Fruit fly (Drosophila melanogaster) whole organism, embryonic: ENCODE results near the gene CG9733.

ENCODE experiments used
- Abd-B ChIP-seq: fragments of 200-800 bp; sonication (Bioruptor generic); optimal IDR thresholded peaks from 2 replicates; lab custom pipeline; 2018; ENCODE audit warnings: missing biosample characterization, mild to moderate bottlenecking, missing genetic modification characterization, moderate library complexity
- Atf-2 ChIP-seq: fragments of 200-800 bp; sonication (Bioruptor generic); optimal IDR thresholded peaks from 2 replicates; lab custom pipeline; 2016; ENCODE audit warnings: missing biosample characterization, missing genetic modification characterization
- Atf3 ChIP-seq: fragments of 200-800 bp; sonication (Bioruptor generic); optimal IDR thresholded peaks from 3 replicates; lab custom pipeline; 2016; ENCODE audit warnings: missing biosample characterization, missing genetic modification characterization
- CG10366 ChIP-seq: fragments of 200-800 bp; sonication (Bioruptor generic); IDR thresholded peaks from 2 replicates; pipeline ENCODE4 v1.3.6; 2022; ENCODE audit warnings: missing biosample characterization, missing genetic modification characterization
- CG10543 ChIP-seq: fragments of 200-800 bp; sonication (Bioruptor generic); optimal IDR thresholded peaks from 3 replicates; lab custom pipeline; 2017; ENCODE audit warnings: missing biosample characterization, mild to moderate bottlenecking, missing genetic modification characterization, moderate library complexity
- CG12071 ChIP-seq: fragments of 200-800 bp; sonication (Bioruptor generic); optimal IDR thresholded peaks from 3 replicates; lab custom pipeline; 2018; ENCODE audit warnings: missing biosample characterization, mild to moderate bottlenecking, missing genetic modification characterization
- CG12155 ChIP-seq: fragments of 200-800 bp; sonication (Bioruptor generic); optimal IDR thresholded peaks from 3 replicates; lab custom pipeline; 2016; ENCODE audit warnings: missing biosample characterization, missing genetic modification characterization
- CG12299 ChIP-seq: fragments of 200-800 bp; sonication (Bioruptor generic); optimal IDR thresholded peaks from 2 replicates; lab custom pipeline; 2018; ENCODE audit warnings: missing biosample characterization, mild to moderate bottlenecking, missing genetic modification characterization
- CG14441 ChIP-seq: fragments of 200-800 bp; sonication (Bioruptor generic); IDR thresholded peaks from 2 replicates; pipeline ENCODE4 v1.3.6; 2022; ENCODE audit warnings: missing biosample characterization, missing genetic modification characterization
- CG15479 ChIP-seq: fragments of 200-800 bp; sonication (Bioruptor generic); optimal IDR thresholded peaks from 3 replicates; lab custom pipeline; 2019; ENCODE audit warnings: missing biosample characterization, mild to moderate bottlenecking, missing genetic modification characterization, moderate library complexity
- CG18764 ChIP-seq: fragments of 200-800 bp; sonication (Bioruptor generic); optimal IDR thresholded peaks from 3 replicates; lab custom pipeline; 2016; ENCODE audit warnings: missing biosample characterization, missing genetic modification characterization
- CG2116 ChIP-seq: fragments of 200-800 bp; sonication (Bioruptor generic); optimal IDR thresholded peaks from 3 replicates; lab custom pipeline; 2018; ENCODE audit warnings: missing biosample characterization, mild to moderate bottlenecking, missing genetic modification characterization
- CG2875 ChIP-seq: fragments of 200-800 bp; sonication (Bioruptor generic); optimal IDR thresholded peaks from 2 replicates; lab custom pipeline; 2017; ENCODE audit warnings: missing biosample characterization, mild to moderate bottlenecking, missing genetic modification characterization, missing genetic modification reagents
- CG30431 ChIP-seq: fragments of 200-800 bp; sonication (Bioruptor generic); optimal IDR thresholded peaks from 2 replicates; lab custom pipeline; 2017; ENCODE audit warnings: missing biosample characterization, missing genetic modification characterization
- CG3065 ChIP-seq: fragments of 200-800 bp; sonication (Bioruptor generic); optimal IDR thresholded peaks from 2 replicates; lab custom pipeline; 2016; ENCODE audit warnings: missing biosample characterization, missing genetic modification characterization
- CG31224 ChIP-seq: fragments of 200-800 bp; sonication (Bioruptor generic); IDR thresholded peaks from 2 replicates; pipeline ENCODE4 v1.3.6; 2022; ENCODE audit warnings: missing biosample characterization, missing genetic modification characterization
- CG5180 ChIP-seq: fragments of 200-800 bp; sonication (Bioruptor generic); optimal IDR thresholded peaks from 3 replicates; lab custom pipeline; 2017; ENCODE audit warnings: missing biosample characterization, missing genetic modification characterization, mild to moderate bottlenecking, moderate library complexity, missing genetic modification reagents
- CG6683 ChIP-seq: fragments of 200-800 bp; sonication (Bioruptor generic); optimal IDR thresholded peaks from 2 replicates; lab custom pipeline; 2017; ENCODE audit warnings: missing biosample characterization, mild to moderate bottlenecking, missing genetic modification characterization, missing genetic modification reagents
- CG8290 ChIP-seq, 3 experiments: fragments of 200-800 bp; sonication (Bioruptor generic); optimal IDR thresholded peaks; 2 replicates each; lab custom pipeline; 2016 to 2019; ENCODE audit warnings: missing biosample characterization in 3 of 3, missing genetic modification characterization in 3 of 3, mild to moderate bottlenecking in 2 of 3, moderate library complexity in 1 of 3
- D19A ChIP-seq: fragments of 200-800 bp; optimal IDR thresholded peaks from 3 replicates; lab custom pipeline; 2019; ENCODE audit warnings: missing biosample characterization, mild to moderate bottlenecking, missing genetic modification characterization, moderate library complexity
- Dip2 ChIP-seq: fragments of 200-800 bp; sonication (Bioruptor generic); IDR thresholded peaks from 2 replicates; pipeline ENCODE4 v1.3.6; 2022; ENCODE audit warnings: missing biosample characterization, missing genetic modification characterization
- E2f1 ChIP-seq: fragments of 200-800 bp; sonication (Bioruptor generic); IDR thresholded peaks from 2 replicates; pipeline ENCODE4 v1.3.6; 2022; ENCODE audit warnings: missing biosample characterization, missing genetic modification characterization
- ERR ChIP-seq: fragments of 200-800 bp; sonication (Bioruptor generic); optimal IDR thresholded peaks from 2 replicates; lab custom pipeline; 2016; ENCODE audit warnings: missing biosample characterization, missing genetic modification characterization
- Fer1 ChIP-seq: fragments of 200-800 bp; sonication (Bioruptor generic); optimal IDR thresholded peaks from 2 replicates; lab custom pipeline; 2017; ENCODE audit warnings: missing biosample characterization, mild to moderate bottlenecking, missing genetic modification characterization
- Gsc ChIP-seq: fragments of 200-800 bp; sonication (Bioruptor generic); IDR thresholded peaks from 2 replicates; pipeline ENCODE4 v1.3.6; 2022; ENCODE audit warnings: missing biosample characterization, missing genetic modification characterization
- HLH4C ChIP-seq: fragments of 200-800 bp; sonication (Bioruptor generic); IDR thresholded peaks from 3 replicates; pipeline ENCODE4 v1.3.6; 2022; ENCODE audit warnings: missing biosample characterization, missing genetic modification characterization; ENCODE audit not compliant: partially characterized antibody
- Hmx ChIP-seq: fragments of 200-800 bp; sonication (Bioruptor generic); optimal IDR thresholded peaks from 2 replicates; lab custom pipeline; 2016; ENCODE audit warnings: missing biosample characterization, missing genetic modification characterization
- Hr39 ChIP-seq: fragments of >200 bp; optimal IDR thresholded peaks from 2 replicates; lab custom pipeline; 2017
- Meics ChIP-seq: fragments of 200-800 bp; sonication (Bioruptor generic); optimal IDR thresholded peaks from 2 replicates; lab custom pipeline; 2017; ENCODE audit warnings: missing biosample characterization, mild to moderate bottlenecking, missing genetic modification characterization
- Mes4 ChIP-seq: fragments of 200-800 bp; sonication (Bioruptor generic); optimal IDR thresholded peaks from 2 replicates; lab custom pipeline; 2016; ENCODE audit warnings: missing biosample characterization, missing genetic modification characterization
- Oaz ChIP-seq: fragments of 200-800 bp; sonication (Bioruptor generic); IDR thresholded peaks from 2 replicates; pipeline ENCODE4 v1.3.6; 2022; ENCODE audit warnings: missing biosample characterization, missing genetic modification characterization
- Scr ChIP-seq: fragments of 200-800 bp; sonication (Bioruptor generic); IDR thresholded peaks from 2 replicates; pipeline ENCODE4 v1.3.6; 2022; ENCODE audit warnings: missing biosample characterization, missing genetic modification characterization; ENCODE audit not compliant: partially characterized antibody
- Ssrp ChIP-seq: fragments of 200-800 bp; sonication (Bioruptor generic); optimal IDR thresholded peaks from 2 replicates; lab custom pipeline; 2018; ENCODE audit warnings: missing biosample characterization, mild to moderate bottlenecking, missing genetic modification characterization, moderate library complexity
- amos ChIP-seq: fragments of 200-800 bp; sonication (Bioruptor generic); IDR thresholded peaks from 2 replicates; pipeline ENCODE4 v1.3.6; 2022; ENCODE audit warnings: missing biosample characterization, missing genetic modification characterization; ENCODE audit not compliant: partially characterized antibody
- chif ChIP-seq, 2 experiments: fragments of 200-800 bp; sonication (Bioruptor generic); optimal IDR thresholded peaks; 3 replicates each; lab custom pipeline; 2016; ENCODE audit warnings: missing biosample characterization in 2 of 2, missing genetic modification characterization in 2 of 2
- dmrt99B ChIP-seq: fragments of 200-800 bp; sonication (Bioruptor generic); optimal IDR thresholded peaks from 2 replicates; lab custom pipeline; 2018; ENCODE audit warnings: missing biosample characterization, mild to moderate bottlenecking, missing genetic modification characterization, moderate library complexity
- dysf ChIP-seq: fragments of 200-800 bp; sonication (Bioruptor generic); IDR thresholded peaks from 3 replicates; pipeline ENCODE4 v1.3.6; 2022; ENCODE audit warnings: missing biosample characterization, missing genetic modification characterization
- esg ChIP-seq: fragments of 200-800 bp; sonication (Bioruptor generic); conservative IDR thresholded peaks from 2 replicates; pipeline ENCODE4 v1.3.6; 2022; ENCODE audit warnings: missing biosample characterization, missing genetic modification characterization
- exex ChIP-seq: fragments of 200-800 bp; sonication (Bioruptor generic); optimal IDR thresholded peaks from 4 replicates; lab custom pipeline; 2018; ENCODE audit warnings: missing biosample characterization, mild to moderate bottlenecking, missing genetic modification characterization, moderate library complexity
- grn ChIP-seq: fragments of 200-800 bp; sonication (Bioruptor generic); optimal IDR thresholded peaks from 3 replicates; lab custom pipeline; 2017; ENCODE audit warnings: missing biosample characterization, missing genetic modification characterization
- gsb-n ChIP-seq: fragments of 200-800 bp; sonication (Bioruptor generic); optimal IDR thresholded peaks from 3 replicates; lab custom pipeline; 2018; ENCODE audit warnings: missing biosample characterization, mild to moderate bottlenecking, missing genetic modification characterization
- hb ChIP-seq: fragments of 200-800 bp; sonication (Bioruptor generic); IDR thresholded peaks from 3 replicates; pipeline ENCODE4 v1.3.6; 2022; ENCODE audit warnings: missing biosample characterization, missing genetic modification characterization; ENCODE audit not compliant: partially characterized antibody
- insv ChIP-seq, 2 experiments: fragments of 200-800 bp; sonication (Bioruptor generic); optimal IDR thresholded peaks; 3 replicates each; lab custom pipeline; 2016 to 2018; ENCODE audit warnings: missing biosample characterization in 2 of 2, missing genetic modification characterization in 2 of 2
- kni ChIP-seq: fragments of 200-800 bp; sonication (Bioruptor generic); optimal IDR thresholded peaks from 3 replicates; lab custom pipeline; 2017; ENCODE audit warnings: mild to moderate bottlenecking, missing biosample characterization, missing genetic modification reagents, missing genetic modification characterization
- nerfin-2 ChIP-seq: fragments of 200-800 bp; sonication (Bioruptor generic); IDR thresholded peaks from 2 replicates; pipeline ENCODE4 v1.3.6; 2022; ENCODE audit warnings: missing biosample characterization, missing genetic modification characterization; ENCODE audit not compliant: partially characterized antibody
- nmo ChIP-seq: fragments of 200-800 bp; sonication (Bioruptor generic); optimal IDR thresholded peaks from 2 replicates; lab custom pipeline; 2018; ENCODE audit warnings: missing biosample characterization, mild to moderate bottlenecking, missing genetic modification characterization, moderate library complexity
- pita ChIP-seq: fragments of 200-800 bp; sonication (Bioruptor generic); optimal IDR thresholded peaks from 2 replicates; lab custom pipeline; 2017; ENCODE audit warnings: missing biosample characterization, mild to moderate bottlenecking, missing genetic modification characterization
- row ChIP-seq: fragments of 200-800 bp; sonication (Bioruptor generic); IDR thresholded peaks from 3 replicates; pipeline ENCODE4 v1.3.6; 2022; ENCODE audit warnings: missing biosample characterization, missing genetic modification characterization
- stc ChIP-seq: fragments of 200-800 bp; sonication (Bioruptor generic); IDR thresholded peaks from 2 replicates; pipeline ENCODE4 v1.3.6; 2022; ENCODE audit warnings: missing biosample characterization, missing genetic modification characterization
- tup ChIP-seq: fragments of 200-800 bp; sonication (Bioruptor generic); optimal IDR thresholded peaks from 2 replicates; lab custom pipeline; 2016; ENCODE audit warnings: missing biosample characterization, mild to moderate bottlenecking, missing genetic modification characterization, moderate library complexity

The CG9733 gene

dm6 chr3R:30200091-30200698 is 46.3 kb downstream of the CG9733 start (continued):
- TF ChIP-seq nmo (GFP tag; lab: Kevin White, UChicago) (no peak), CG10366 (no peak), Ssrp (tag; lab: Kevin White, UChicago) (no peak), insv (GFP tag; optimal IDR thresholded peaks at IDR 0.05; lab: Kevin White, UChicago) (no peak), grn (GFP tag; lab: Kevin White, UChicago) (peak; percentile 7), Hmx (GFP tag; lab: Kevin White, UChicago) (no peak), E2f1 (no peak), dmrt99B (tag; lab: Kevin White, UChicago) (peak; percentile 39), CG18764 (GFP tag; lab: Kevin White, UChicago) (no peak), Atf-2 (no peak), amos (no peak; the same call in 1 of the 2 replicates), kni (no peak), nerfin-2 (GFP tag; lab: Robert Waterston, UW) (no peak), D19A (tag; lab: Kevin White, UChicago) (peak; percentile 0), Atf3 (GFP tag; lab: Kevin White, UChicago) (no peak), gsb-n (no peak), CG5180 (no peak), Hr39 (lab: Kevin White, UChicago) (no peak), stc (GFP tag; lab: Robert Waterston, UW) (no peak), CG3065 (GFP tag; lab: Kevin White, UChicago) (no peak), Scr (GFP tag; lab: Robert Waterston, UW) (no peak), Meics (GFP tag; lab: Kevin White, UChicago) (no peak), chif (GFP tag; optimal IDR thresholded peaks at IDR 0.05; lab: Kevin White, UChicago) (no peak), CG12155 (GFP tag; lab: Kevin White, UChicago) (peak; percentile 18), hb (GFP tag; lab: Robert Waterston, UW) (no peak), exex (tag; lab: Kevin White, UChicago) (peak; percentile 14), CG6683 (GFP tag; lab: Kevin White, UChicago) (no peak), Dip2 (GFP tag; lab: Robert Waterston, UW) (no peak), CG2116 (no peak), CG14441 (GFP tag; lab: Robert Waterston, UW) (no peak), CG15479 (GFP tag; lab: Kevin White, UChicago) (no peak), Abd-B (no peak), Oaz (GFP tag; lab: Robert Waterston, UW) (no peak), ERR (no peak), esg (GFP tag; lab: Robert Waterston, UW) (no peak), CG12299 (tag; lab: Kevin White, UChicago) (no peak), tup (no peak), CG12071 (GFP tag; lab: Kevin White, UChicago) (no peak), CG10543 (peak; percentile 52), CG2875 (GFP tag; lab: Kevin White, UChicago) (no peak), Gsc (GFP tag; lab: Robert Waterston, UW) (no peak), CG31224 (no peak), HLH4C (GFP tag; lab: Robert Waterston, UW) (no peak), Mes4 (GFP tag; lab: Kevin White, UChicago) (no peak), CG8290 (GFP tag; optimal IDR thresholded peaks at IDR 0.05; lab: Kevin White, UChicago) (no peak), CG8290 (tag; optimal IDR thresholded peaks at IDR 0.05; lab: Kevin White, UChicago) (peak in 1 of 2 experiments; percentile 75), Fer1 (no peak), CG30431 (GFP tag; lab: Kevin White, UChicago) (no peak), pita (GFP tag; lab: Kevin White, UChicago) (no peak), row (peak; percentile 72), dysf (peak; percentile 64)
